Worm (Caenorhabditis elegans): ENCODE results near the gene decr-1.2.

DNA sequence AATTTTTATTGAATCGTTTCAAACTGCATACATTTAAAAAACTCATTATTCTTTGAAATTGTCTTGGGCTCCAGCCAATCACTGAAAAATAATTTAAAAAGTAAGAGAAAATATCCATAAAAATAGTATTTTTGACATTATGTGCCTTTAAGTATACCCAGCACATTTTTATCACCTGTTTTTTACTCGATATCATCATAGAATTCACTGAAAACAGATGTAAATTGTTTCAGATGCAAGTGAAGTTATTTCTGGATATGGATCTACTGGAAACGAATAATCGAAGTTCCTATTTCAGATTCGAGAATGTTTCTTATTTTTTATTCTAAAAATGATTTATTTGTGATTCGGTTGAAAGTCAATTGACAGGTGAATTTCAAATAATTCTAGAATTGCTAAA, 9.2 kb downstream of the decr-1.2 start:
- TF ChIP-seq cey-2 (tag; optimal IDR thresholded peaks at IDR 0.05; ENCODE audit: borderline replicate concordance, insufficient read depth), result no peak
- TF ChIP-seq lir-3 (tag; optimal IDR thresholded peaks at IDR 0.05), result no peak
- TF ChIP-seq fkh-10 (GFP tag; optimal IDR thresholded peaks at IDR 0.05), result no peak
- TF ChIP-seq daf-8 (GFP tag; IDR thresholded peaks at IDR 0.05), result no peak
- TF ChIP-seq pha-4 (GFP tag; IDR thresholded peaks at IDR 0.05), result no peak
- no peak for TF ChIP-seq pha-4 (tag; optimal IDR thresholded peaks at IDR 0.05)
- no peak for TF ChIP-seq saeg-2 (GFP tag; IDR thresholded peaks at IDR 0.05)
- TF ChIP-seq nhr-25 (tag; optimal IDR thresholded peaks at IDR 0.05; ENCODE audit: borderline replicate concordance, insufficient read depth), result no peak
